Worm (Caenorhabditis elegans) whole organism, early embryonic: ENCODE results near the gene srbc-24.

Source experiments
- F13C5.2 ChIP-seq: sonication (generic microtip); optimal IDR thresholded peaks from 2 replicates; lab custom pipeline; 2017; ENCODE audit warnings: mild to moderate bottlenecking, missing genetic modification characterization, inconsistent platforms, missing compliant biosample characterization
- ama-1 ChIP-seq: fragments of 150-350 bp; optimal IDR thresholded peaks from 2 replicates; lab custom pipeline; 2014
- ceh-36 ChIP-seq: sonication (generic microtip); optimal IDR thresholded peaks from 2 replicates; lab custom pipeline; 2016; ENCODE audit warnings: missing genetic modification characterization, inconsistent platforms, missing compliant biosample characterization
- hmbx-1 ChIP-seq: sonication (generic microtip); optimal IDR thresholded peaks from 2 replicates; lab custom pipeline; 2016; ENCODE audit warnings: mild to moderate bottlenecking, missing genetic modification characterization, missing compliant biosample characterization
- scrt-1 ChIP-seq: fragments of 200-800 bp; sonication (Bioruptor generic); IDR thresholded peaks from 2 replicates; pipeline ENCODE4 v1.3.6; 2022; ENCODE audit warnings: missing genetic modification characterization, missing compliant biosample characterization

- TF ChIP-seq scrt-1 (GFP tag; lab: Robert Waterston, UW) (no peak), F13C5.2 (tag; lab: Kevin White, UChicago) (no peak), ama-1 (lab: Kevin White, UChicago) (no peak), hmbx-1 (tag; lab: Kevin White, UChicago) (no peak), ceh-36 (no peak)
Measured at ce11 chrV:2166679-2167078, 15.1 kb downstream of the srbc-24 start, which contains the start of gene srbc-19.
